Worm (Caenorhabditis elegans) whole organism, late embryonic: Measurements from ENCODE around the gene ttbk-5.

Experiments used
- C38D4.7 ChIP-seq: fragments of 200-800 bp; sonication (Bioruptor generic); optimal IDR thresholded peaks from 2 replicates; lab custom pipeline; 2018; ENCODE audit warnings: mild to moderate bottlenecking, missing genetic modification characterization, moderate library complexity, missing compliant biosample characterization
- F13H6.1 ChIP-seq: sonication (generic microtip); optimal IDR thresholded peaks from 2 replicates; lab custom pipeline; 2016; ENCODE audit warnings: missing genetic modification characterization, missing compliant biosample characterization
- K09A11.1 ChIP-seq: sonication (generic microtip); optimal IDR thresholded peaks from 2 replicates; lab custom pipeline; 2017; ENCODE audit warnings: antibody characterized with exemption, mild to moderate bottlenecking, missing genetic modification characterization, missing compliant biosample characterization; ENCODE audit not compliant: insufficient read depth
- T23F11.4 ChIP-seq: fragments of 200-800 bp; sonication (Bioruptor generic); optimal IDR thresholded peaks from 2 replicates; lab custom pipeline; 2018; ENCODE audit warnings: mild to moderate bottlenecking, missing genetic modification characterization, missing compliant biosample characterization
- ahr-1 ChIP-seq: sonication (generic microtip); optimal IDR thresholded peaks from 2 replicates; lab custom pipeline; 2016; ENCODE audit warnings: missing genetic modification characterization, missing compliant biosample characterization
- ama-1 ChIP-seq: fragments of 150-350 bp; optimal IDR thresholded peaks from 2 replicates; lab custom pipeline; 2014
- ceh-18 ChIP-seq: sonication (generic microtip); optimal IDR thresholded peaks from 2 replicates; lab custom pipeline; 2016; ENCODE audit warnings: missing genetic modification characterization, missing compliant biosample characterization
- ceh-24 ChIP-seq: sonication (generic microtip); optimal IDR thresholded peaks from 2 replicates; lab custom pipeline; 2016; ENCODE audit warnings: mild to moderate bottlenecking, missing genetic modification characterization, missing compliant biosample characterization
- ceh-30 ChIP-seq: fragments of 150-350 bp; optimal IDR thresholded peaks from 2 replicates; lab custom pipeline; 2014; ENCODE audit warnings: missing biosample characterization, missing genetic modification characterization
- ceh-34 ChIP-seq: sonication (generic microtip); optimal IDR thresholded peaks from 2 replicates; lab custom pipeline; 2016; ENCODE audit warnings: mild to moderate bottlenecking, missing genetic modification characterization, missing compliant biosample characterization
- ceh-6 ChIP-seq: fragments of 200-800 bp; sonication (Bioruptor generic); optimal IDR thresholded peaks from 2 replicates; lab custom pipeline; 2018; ENCODE audit warnings: mild to moderate bottlenecking, missing genetic modification characterization, missing compliant biosample characterization
- ceh-9 ChIP-seq: sonication (generic microtip); optimal IDR thresholded peaks from 2 replicates; lab custom pipeline; 2016; ENCODE audit warnings: mild to moderate bottlenecking, missing genetic modification characterization, inconsistent platforms, missing compliant biosample characterization
- che-1 ChIP-seq: sonication (generic microtip); optimal IDR thresholded peaks from 2 replicates; lab custom pipeline; 2016; ENCODE audit warnings: mild to moderate bottlenecking, missing genetic modification characterization, missing compliant biosample characterization
- dve-1 ChIP-seq: sonication (generic microtip); optimal IDR thresholded peaks from 2 replicates; lab custom pipeline; 2017; ENCODE audit warnings: antibody characterized with exemption, mild to moderate bottlenecking, missing genetic modification characterization, missing compliant biosample characterization
- elt-4 ChIP-seq: sonication (generic microtip); optimal IDR thresholded peaks from 2 replicates; lab custom pipeline; 2016; ENCODE audit warnings: missing genetic modification characterization, missing compliant biosample characterization
- fax-1 ChIP-seq: sonication (generic microtip); optimal IDR thresholded peaks from 2 replicates; lab custom pipeline; 2016; ENCODE audit warnings: missing genotype, missing genetic modification characterization, missing compliant biosample characterization
- fkh-10 ChIP-seq: fragments of 150-350 bp; optimal IDR thresholded peaks from 2 replicates; lab custom pipeline; 2014; ENCODE audit warnings: missing biosample characterization, missing genetic modification reagents, missing genetic modification characterization
- fkh-6 ChIP-seq: sonication (generic microtip); optimal IDR thresholded peaks from 2 replicates; lab custom pipeline; 2016; ENCODE audit warnings: missing genetic modification characterization, missing compliant biosample characterization
- gmeb-2 ChIP-seq: sonication (generic microtip); optimal IDR thresholded peaks from 2 replicates; lab custom pipeline; 2016; ENCODE audit warnings: missing genetic modification characterization, inconsistent platforms, missing compliant biosample characterization
- hlh-15 ChIP-seq: sonication (generic microtip); optimal IDR thresholded peaks from 2 replicates; lab custom pipeline; 2016; ENCODE audit warnings: missing genetic modification characterization, missing compliant biosample characterization
- hlh-30 ChIP-seq: sonication (generic microtip); optimal IDR thresholded peaks from 2 replicates; lab custom pipeline; 2017; ENCODE audit warnings: antibody characterized with exemption, missing genetic modification characterization, missing compliant biosample characterization; ENCODE audit not compliant: insufficient read depth
- hlh-8 ChIP-seq: sonication (generic microtip); optimal IDR thresholded peaks from 2 replicates; lab custom pipeline; 2016; ENCODE audit warnings: missing genotype, missing genetic modification characterization, missing compliant biosample characterization
- lin-11 ChIP-seq: fragments of 200-800 bp; sonication (Bioruptor generic); optimal IDR thresholded peaks from 2 replicates; lab custom pipeline; 2018; ENCODE audit warnings: mild to moderate bottlenecking, missing genetic modification characterization, missing compliant biosample characterization
- madf-2 ChIP-seq: sonication (generic microtip); optimal IDR thresholded peaks from 2 replicates; lab custom pipeline; 2017; ENCODE audit warnings: missing genetic modification characterization, missing compliant biosample characterization
- mec-3 ChIP-seq: sonication (generic microtip); optimal IDR thresholded peaks from 2 replicates; lab custom pipeline; 2016; ENCODE audit warnings: borderline replicate concordance, missing genetic modification characterization, missing compliant biosample characterization
- nhr-11 ChIP-seq: fragments of 150-350 bp; optimal IDR thresholded peaks from 2 replicates; lab custom pipeline; 2014; ENCODE audit warnings: missing biosample characterization, missing genetic modification characterization
- npax-4 ChIP-seq: sonication (generic microtip); optimal IDR thresholded peaks from 2 replicates; lab custom pipeline; 2016; ENCODE audit warnings: missing genetic modification characterization, missing compliant biosample characterization
- pag-3 ChIP-seq: sonication (generic microtip); optimal IDR thresholded peaks from 2 replicates; lab custom pipeline; 2016; ENCODE audit warnings: missing compliant biosample characterization, missing genetic modification characterization, borderline replicate concordance
- pat-9 ChIP-seq: fragments of 200-800 bp; sonication (Bioruptor generic); optimal IDR thresholded peaks from 2 replicates; lab custom pipeline; 2018; ENCODE audit warnings: mild to moderate bottlenecking, missing genetic modification characterization, moderate library complexity, missing compliant biosample characterization
- pha-2 ChIP-seq: sonication (generic microtip); optimal IDR thresholded peaks from 2 replicates; lab custom pipeline; 2017; ENCODE audit warnings: mild to moderate bottlenecking, missing genetic modification characterization, missing compliant biosample characterization
- pha-4 ChIP-seq: fragments of 150-350 bp; optimal IDR thresholded peaks from 2 replicates; lab custom pipeline; 2018; ENCODE audit warnings: missing biosample characterization, missing genetic modification reagents, missing genetic modification characterization
- pqm-1 ChIP-seq: sonication (generic microtip); optimal IDR thresholded peaks from 2 replicates; lab custom pipeline; 2016; ENCODE audit warnings: missing genetic modification characterization, missing compliant biosample characterization
- pros-1 ChIP-seq: fragments of 150-350 bp; optimal IDR thresholded peaks from 2 replicates; lab custom pipeline; 2014; ENCODE audit warnings: missing biosample characterization, missing genetic modification reagents, missing genetic modification characterization
- ref-2 ChIP-seq: sonication (generic microtip); optimal IDR thresholded peaks from 2 replicates; lab custom pipeline; 2016; ENCODE audit warnings: missing genetic modification characterization, missing compliant biosample characterization
- rnt-1 ChIP-seq: sonication (generic microtip); optimal IDR thresholded peaks from 2 replicates; lab custom pipeline; 2016; ENCODE audit warnings: missing genetic modification characterization, missing compliant biosample characterization
- sox-2 ChIP-seq: fragments of 200-800 bp; sonication (Bioruptor generic); IDR thresholded peaks from 2 replicates; pipeline ENCODE4 v1.3.6; 2022; ENCODE audit warnings: missing genetic modification reagents, missing genetic modification characterization, missing compliant biosample characterization
- sox-4 ChIP-seq: sonication (generic microtip); optimal IDR thresholded peaks from 2 replicates; lab custom pipeline; 2017; ENCODE audit warnings: mild to moderate bottlenecking, missing genetic modification characterization, inconsistent platforms, missing compliant biosample characterization
- syd-9 ChIP-seq: sonication (generic microtip); optimal IDR thresholded peaks from 2 replicates; lab custom pipeline; 2016; ENCODE audit warnings: mild to moderate bottlenecking, missing genetic modification characterization, moderate library complexity, missing compliant biosample characterization
- tbx-7 ChIP-seq: sonication (generic microtip); optimal IDR thresholded peaks from 2 replicates; lab custom pipeline; 2016; ENCODE audit warnings: missing genotype, missing genetic modification characterization, missing compliant biosample characterization
- ttx-3 ChIP-seq: sonication (generic microtip); optimal IDR thresholded peaks from 2 replicates; lab custom pipeline; 2016; ENCODE audit warnings: missing genetic modification reagents, missing genetic modification characterization, missing compliant biosample characterization
- unc-3 ChIP-seq, 2 experiments: fragments of 200-800 bp in 1 of 2; sonication (Bioruptor generic) in 1 of 2; sonication (generic microtip) in 1 of 2; conservative IDR thresholded peaks in 1 of 2; optimal IDR thresholded peaks in 1 of 2; 2 replicates each; pipeline versions ENCODE4 v1.3.6 to Lab custom; 2016 to 2022; ENCODE audit warnings: missing compliant biosample characterization in 2 of 2, missing genetic modification characterization in 2 of 2, missing genetic modification reagents in 1 of 2
- unc-42 ChIP-seq: sonication (generic microtip); optimal IDR thresholded peaks from 2 replicates; lab custom pipeline; 2016; ENCODE audit warnings: missing genotype, missing genetic modification characterization, missing compliant biosample characterization
- unc-86 ChIP-seq: sonication (generic microtip); optimal IDR thresholded peaks from 2 replicates; lab custom pipeline; 2016; ENCODE audit warnings: missing genetic modification characterization, missing compliant biosample characterization
- zip-5 ChIP-seq: sonication (generic microtip); optimal IDR thresholded peaks from 2 replicates; lab custom pipeline; 2016; ENCODE audit warnings: missing genetic modification characterization, missing compliant biosample characterization

The ttbk-5 gene

ce11 chrIV:10080816-10081215 is 9.6 kb upstream of the ttbk-5 start, which contains the start of gene W01B6.6:
Gene W01B6.6 (plus strand): TSS chrIV:10081116.
- TF ChIP-seq fkh-10 (no peak), che-1 (no peak), pha-2 (tag; lab: Kevin White, UChicago) (no peak), hlh-30 (tag; lab: Kevin White, UChicago) (no peak), pqm-1 (no peak), rnt-1 (tag; lab: Kevin White, UChicago) (no peak), F13H6.1 (no peak), npax-4 (tag; lab: Kevin White, UChicago) (no peak), hlh-8 (tag; lab: Kevin White, UChicago) (no peak), ceh-34 (tag; lab: Kevin White, UChicago) (no peak), ttx-3 (tag; lab: Kevin White, UChicago) (no peak), sox-2 (GFP tag; lab: Robert Waterston, UW) (no peak)

- TF ChIP-seq syd-9 (peak; percentile 9), unc-3 (GFP tag; conservative IDR thresholded peaks at IDR 0.05; lab: Robert Waterston, UW) (no peak), unc-3 (tag; optimal IDR thresholded peaks at IDR 0.05; lab: Kevin White, UChicago) (no peak), madf-2 (tag; lab: Kevin White, UChicago) (no peak), elt-4 (peak; percentile 2), ref-2 (tag; lab: Kevin White, UChicago) (no peak)
Observed at ce11 chrIV:10084323-10084959, 6.0 kb upstream of the ttbk-5 start, which contains the start of gene W01B6.8. Gene W01B6.8 (minus strand): TSS chrIV:10084373.

ce11 chrIV:10085401-10086187 is 4.9 kb upstream of the ttbk-5 start, which contains the start of the genes col-2 and ndc-80:
Gene col-2 (minus strand): TSS chrIV:10085451.
Gene ndc-80 (plus strand): TSS chrIV:10086137.
- TF ChIP-seq elt-4 (no peak), fax-1 (tag; lab: Kevin White, UChicago) (peak; percentile 64), lin-11 (no peak), npax-4 (tag; lab: Kevin White, UChicago) (no peak), ceh-34 (tag; lab: Kevin White, UChicago) (peak; percentile 57), pat-9 (tag; lab: Kevin White, UChicago) (no peak), unc-42 (tag; lab: Kevin White, UChicago) (peak; percentile 55), K09A11.1 (no peak), tbx-7 (peak; percentile 57), unc-86 (no peak), hlh-15 (tag; lab: Kevin White, UChicago) (no peak), dve-1 (tag; lab: Kevin White, UChicago) (no peak), che-1 (no peak), ceh-9 (tag; lab: Kevin White, UChicago) (no peak), fkh-6 (tag; lab: Kevin White, UChicago) (peak; percentile 36), zip-5 (tag; lab: Kevin White, UChicago) (peak; percentile 49), ceh-24 (tag; lab: Kevin White, UChicago) (no peak), pag-3 (tag; lab: Kevin White, UChicago) (no peak), fkh-10 (no peak), C38D4.7 (GFP tag; lab: Kevin White, UChicago) (no peak), ref-2 (tag; lab: Kevin White, UChicago) (peak; percentile 48), pha-2 (tag; lab: Kevin White, UChicago) (no peak), ama-1 (no peak), sox-4 (tag; lab: Kevin White, UChicago) (no peak), mec-3 (no peak), T23F11.4 (GFP tag; lab: Kevin White, UChicago) (no peak), rnt-1 (tag; lab: Kevin White, UChicago) (peak; percentile 25), sox-2 (GFP tag; lab: Robert Waterston, UW) (no peak), ceh-18 (tag; lab: Kevin White, UChicago) (no peak), pha-4 (tag; lab: Kevin White, UChicago) (no peak), pros-1 (tag; lab: Kevin White, UChicago) (no peak), ceh-30 (tag; lab: Kevin White, UChicago) (no peak), ceh-6 (GFP tag; lab: Kevin White, UChicago) (no peak), hlh-30 (tag; lab: Kevin White, UChicago) (no peak), gmeb-2 (tag; lab: Kevin White, UChicago) (no peak), F13H6.1 (no peak), ahr-1 (tag; lab: Kevin White, UChicago) (no peak), nhr-11 (no peak), hlh-8 (tag; lab: Kevin White, UChicago) (no peak)
